Fruit fly (Drosophila melanogaster): ENCODE data around the gene CG15172.

The CG15172 gene

dm6 chr2L:19026491-19027197 is 4.4 kb downstream of the CG15172 start (continued):
- no peak for TF ChIP-seq CG15336 (GFP tag; IDR thresholded peaks at IDR 0.05)
- TF ChIP-seq CG11294 (GFP tag; IDR thresholded peaks at IDR 0.05), result no peak
- no peak for TF ChIP-seq Eip93F (GFP tag; optimal IDR thresholded peaks at IDR 0.05)
- TF ChIP-seq Ets21C (GFP tag; optimal IDR thresholded peaks at IDR 0.05), result peak; percentile 29
- TF ChIP-seq svp (GFP tag), result peak; percentile 69
- TF ChIP-seq salr (GFP tag; optimal IDR thresholded peaks at IDR 0.05), result peak; percentile 32
- TF ChIP-seq CG8632 (GFP tag; optimal IDR thresholded peaks at IDR 0.05), result peak; percentile 43
- TF ChIP-seq fd85E (GFP tag; optimal IDR thresholded peaks at IDR 0.05), result no peak
- peak; percentile 66 for TF ChIP-seq fd59A (GFP tag; optimal IDR thresholded peaks at IDR 0.05)
- no peak for TF ChIP-seq vri (GFP tag; optimal IDR thresholded peaks at IDR 0.05)
- peak; percentile 86 for TF ChIP-seq Eip78C (GFP tag)
- TF ChIP-seq Hr38 (GFP tag; optimal IDR thresholded peaks at IDR 0.05), result no peak
- TF ChIP-seq CG9139 (GFP tag; optimal IDR thresholded peaks at IDR 0.05), result peak; percentile 54
- peak; percentile 6 for TF ChIP-seq CG11762 (GFP tag; optimal IDR thresholded peaks at IDR 0.05; ENCODE audit: insufficient read depth)
- TF ChIP-seq net (GFP tag; optimal IDR thresholded peaks at IDR 0.05), result peak; percentile 20
- TF ChIP-seq CG16779 (tag; optimal IDR thresholded peaks at IDR 0.05), result peak; percentile 13
- peak; percentile 5 for TF ChIP-seq CG11902 (GFP tag; optimal IDR thresholded peaks at IDR 0.05)
- TF ChIP-seq OdsH (GFP tag; optimal IDR thresholded peaks at IDR 0.05), result peak; percentile 35
- peak; percentile 71 for TF ChIP-seq dsx (GFP tag; optimal IDR thresholded peaks at IDR 0.05; ENCODE audit: poor library complexity, severe bottlenecking)
- TF ChIP-seq Ets96B (tag; optimal IDR thresholded peaks at IDR 0.05), result peak; percentile 73
- TF ChIP-seq CG6854 (GFP tag; optimal IDR thresholded peaks at IDR 0.05), result no peak
- TF ChIP-seq CG31627 (GFP tag; optimal IDR thresholded peaks at IDR 0.05), result peak; percentile 33
- peak; percentile 11 for TF ChIP-seq CG4318 (GFP tag; optimal IDR thresholded peaks at IDR 0.05)
- peak; percentile 20 to 74 for TF ChIP-seq ss (GFP tag; optimal IDR thresholded peaks at IDR 0.05)
- TF ChIP-seq CG7368 (GFP tag; optimal IDR thresholded peaks at IDR 0.05), result no peak
- TF ChIP-seq Eip75B (GFP tag; optimal IDR thresholded peaks at IDR 0.05), result peak; percentile 42
- peak; percentile 27 for TF ChIP-seq achi (GFP tag; optimal IDR thresholded peaks at IDR 0.05)
- TF ChIP-seq CG3032 (tag; optimal IDR thresholded peaks at IDR 0.05), result peak; percentile 70
- TF ChIP-seq CG10631 (GFP tag; optimal IDR thresholded peaks at IDR 0.05), result peak; percentile 44
- TF ChIP-seq Sox14 (GFP tag; optimal IDR thresholded peaks at IDR 0.05), result peak; percentile 57
- 0 out of 3 replicates have a peak, but pooled peaks have one; percentile 21 for TF ChIP-seq eg (GFP tag; IDR thresholded peaks at IDR 0.05)

DNA sequence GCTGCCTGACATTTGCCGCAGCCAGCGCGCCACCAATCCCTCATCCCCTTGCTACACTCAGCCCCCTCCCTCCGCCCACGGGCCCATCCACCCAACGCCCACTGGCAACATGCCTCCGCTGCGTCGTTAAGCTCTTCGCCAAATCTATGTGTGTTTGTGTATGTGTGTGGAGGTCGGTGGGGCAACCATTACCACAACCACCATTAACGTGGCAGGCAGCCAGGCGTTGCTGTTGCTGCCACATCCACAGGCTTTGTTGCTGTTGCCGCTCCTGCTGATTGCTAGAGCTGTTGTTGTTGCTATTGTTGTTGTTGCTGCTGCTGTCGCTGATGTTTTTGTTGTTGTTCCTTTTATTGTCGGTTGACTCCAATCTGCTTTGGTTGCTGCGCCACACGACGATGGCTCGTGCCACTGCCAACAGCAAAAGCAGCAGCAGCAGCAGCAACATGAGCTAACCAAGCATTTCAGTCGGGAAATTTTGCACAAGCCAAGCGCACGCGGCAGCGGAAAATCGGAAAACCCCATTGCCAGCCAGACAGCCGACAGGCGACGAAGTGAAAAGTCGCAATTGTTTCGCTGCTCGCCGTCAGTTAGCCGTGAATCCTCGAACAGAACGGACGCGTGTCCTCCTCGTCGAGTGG is 5.1 kb downstream of the CG15172 start, which contains the start of gene Sidpn:
Sidpn (plus strand) TSS at position 465 of the 641 bp plus-strand sequence.
- TF ChIP-seq Sox102F (GFP tag; optimal IDR thresholded peaks at IDR 0.05) (no peak), CG15336 (GFP tag; IDR thresholded peaks at IDR 0.05) (no peak), CG8319 (GFP tag; optimal IDR thresholded peaks at IDR 0.05) (no peak)

DNA sequence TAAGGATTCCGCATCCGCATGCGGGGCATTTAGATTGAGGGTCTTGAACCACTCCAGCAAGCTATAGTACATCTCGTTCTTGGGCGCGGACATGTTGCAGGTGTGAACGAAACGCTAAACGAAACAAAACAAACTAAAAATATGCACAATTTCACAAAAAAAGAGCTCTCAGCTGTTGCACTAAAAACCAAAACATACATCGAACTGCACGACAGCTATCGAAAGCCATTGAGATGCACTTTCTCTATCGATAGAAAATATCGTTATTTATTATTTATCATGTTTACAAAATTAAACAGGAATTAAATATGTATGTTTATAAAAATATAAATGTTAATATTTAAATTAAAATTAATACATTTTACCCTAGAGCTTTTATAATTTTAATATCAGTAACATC is 11.1 kb downstream of the CG15172 start, which contains the start of gene hook:
hook (minus strand) TSS at position 211 of the 400 bp plus-strand sequence.
- TF ChIP-seq CG32006 (GFP tag; optimal IDR thresholded peaks at IDR 0.05), result no peak
- no peak for TF ChIP-seq fkh (GFP tag; optimal IDR thresholded peaks at IDR 0.05)
- TF ChIP-seq OdsH (GFP tag; optimal IDR thresholded peaks at IDR 0.05), result no peak
- no peak for TF ChIP-seq lz (GFP tag; optimal IDR thresholded peaks at IDR 0.05)
- no peak for TF ChIP-seq CG1621 (tag; optimal IDR thresholded peaks at IDR 0.05)
- no peak for TF ChIP-seq svp (GFP tag)
- TF ChIP-seq Eip75B (GFP tag; optimal IDR thresholded peaks at IDR 0.05), result no peak
- no peak for TF ChIP-seq CG6808 (GFP tag; optimal IDR thresholded peaks at IDR 0.05)
- TF ChIP-seq Hr39 (GFP tag; optimal IDR thresholded peaks at IDR 0.05), result no peak
- no peak for TF ChIP-seq Sox14 (GFP tag; optimal IDR thresholded peaks at IDR 0.05)
- TF ChIP-seq achi (GFP tag; optimal IDR thresholded peaks at IDR 0.05), result no peak
- TF ChIP-seq CG16779 (tag; optimal IDR thresholded peaks at IDR 0.05), result no peak
- TF ChIP-seq CG15336 (GFP tag; IDR thresholded peaks at IDR 0.05), result no peak

All from whole organism, prepupa.